Worm (Caenorhabditis elegans) whole organism, late embryonic: ENCODE measurements around the gene gba-4.

ENCODE experiments used
- C08G9.2 ChIP-seq: sonication (generic microtip); optimal IDR thresholded peaks from 2 replicates; lab custom pipeline; 2016; ENCODE audit warnings: mild to moderate bottlenecking, missing genetic modification characterization, moderate library complexity, missing compliant biosample characterization
- C38D4.7 ChIP-seq: fragments of 200-800 bp; sonication (Bioruptor generic); optimal IDR thresholded peaks from 2 replicates; lab custom pipeline; 2018; ENCODE audit warnings: mild to moderate bottlenecking, missing genetic modification characterization, moderate library complexity, missing compliant biosample characterization
- F13H6.1 ChIP-seq: sonication (generic microtip); optimal IDR thresholded peaks from 2 replicates; lab custom pipeline; 2016; ENCODE audit warnings: missing genetic modification characterization, missing compliant biosample characterization
- Y22D7AL.16 ChIP-seq: sonication (generic microtip); optimal IDR thresholded peaks from 2 replicates; lab custom pipeline; 2016; ENCODE audit warnings: missing genetic modification characterization, missing compliant biosample characterization
- ahr-1 ChIP-seq: sonication (generic microtip); optimal IDR thresholded peaks from 2 replicates; lab custom pipeline; 2016; ENCODE audit warnings: missing genetic modification characterization, missing compliant biosample characterization
- ama-1 ChIP-seq: fragments of 150-350 bp; optimal IDR thresholded peaks from 2 replicates; lab custom pipeline; 2014
- ceh-14 ChIP-seq: sonication (generic microtip); optimal IDR thresholded peaks from 2 replicates; lab custom pipeline; 2016; ENCODE audit warnings: missing genotype, missing genetic modification characterization, missing compliant biosample characterization
- ceh-19 ChIP-seq: fragments of 200-800 bp; sonication (Bioruptor generic); optimal IDR thresholded peaks from 2 replicates; lab custom pipeline; 2018; ENCODE audit warnings: mild to moderate bottlenecking, missing genetic modification characterization, missing compliant biosample characterization
- ceh-2 ChIP-seq: sonication (generic microtip); optimal IDR thresholded peaks from 2 replicates; lab custom pipeline; 2016; ENCODE audit warnings: missing genotype, missing genetic modification characterization, missing compliant biosample characterization
- ceh-22 ChIP-seq: sonication (generic microtip); optimal IDR thresholded peaks from 2 replicates; lab custom pipeline; 2017; ENCODE audit warnings: missing biosample characterization, missing genetic modification characterization
- ceh-24 ChIP-seq: sonication (generic microtip); optimal IDR thresholded peaks from 2 replicates; lab custom pipeline; 2016; ENCODE audit warnings: mild to moderate bottlenecking, missing genetic modification characterization, missing compliant biosample characterization
- ceh-30 ChIP-seq: fragments of 150-350 bp; optimal IDR thresholded peaks from 2 replicates; lab custom pipeline; 2014; ENCODE audit warnings: missing biosample characterization, missing genetic modification characterization
- ceh-34 ChIP-seq: sonication (generic microtip); optimal IDR thresholded peaks from 2 replicates; lab custom pipeline; 2016; ENCODE audit warnings: mild to moderate bottlenecking, missing genetic modification characterization, missing compliant biosample characterization
- ceh-45 ChIP-seq: fragments of 200-800 bp; sonication (Bioruptor generic); IDR thresholded peaks from 2 replicates; pipeline ENCODE4 v1.3.6; 2022; ENCODE audit warnings: missing genetic modification reagents, missing genetic modification characterization, missing compliant biosample characterization
- ceh-48 ChIP-seq: sonication (generic microtip); optimal IDR thresholded peaks from 2 replicates; lab custom pipeline; 2016; ENCODE audit warnings: missing genetic modification characterization, inconsistent platforms, missing compliant biosample characterization
- ceh-6 ChIP-seq: fragments of 200-800 bp; sonication (Bioruptor generic); optimal IDR thresholded peaks from 2 replicates; lab custom pipeline; 2018; ENCODE audit warnings: mild to moderate bottlenecking, missing genetic modification characterization, missing compliant biosample characterization
- ceh-9 ChIP-seq: sonication (generic microtip); optimal IDR thresholded peaks from 2 replicates; lab custom pipeline; 2016; ENCODE audit warnings: mild to moderate bottlenecking, missing genetic modification characterization, inconsistent platforms, missing compliant biosample characterization
- elt-2 ChIP-seq: sonication (generic microtip); optimal IDR thresholded peaks from 2 replicates; lab custom pipeline; 2016; ENCODE audit warnings: missing genetic modification reagents, missing genetic modification characterization, missing compliant biosample characterization
- elt-4 ChIP-seq: sonication (generic microtip); optimal IDR thresholded peaks from 2 replicates; lab custom pipeline; 2016; ENCODE audit warnings: missing genetic modification characterization, missing compliant biosample characterization
- ets-4 ChIP-seq: sonication (generic microtip); optimal IDR thresholded peaks from 2 replicates; lab custom pipeline; 2016; ENCODE audit warnings: missing genetic modification characterization, missing compliant biosample characterization
- eyg-1 ChIP-seq: sonication (generic microtip); optimal IDR thresholded peaks from 2 replicates; lab custom pipeline; 2016; ENCODE audit warnings: missing genotype, missing genetic modification characterization, missing compliant biosample characterization
- fax-1 ChIP-seq: sonication (generic microtip); optimal IDR thresholded peaks from 2 replicates; lab custom pipeline; 2016; ENCODE audit warnings: missing genotype, missing genetic modification characterization, missing compliant biosample characterization
- fkh-10 ChIP-seq: fragments of 150-350 bp; optimal IDR thresholded peaks from 2 replicates; lab custom pipeline; 2014; ENCODE audit warnings: missing biosample characterization, missing genetic modification reagents, missing genetic modification characterization
- gmeb-2 ChIP-seq: sonication (generic microtip); optimal IDR thresholded peaks from 2 replicates; lab custom pipeline; 2016; ENCODE audit warnings: missing genetic modification characterization, inconsistent platforms, missing compliant biosample characterization
- hlh-13 ChIP-seq: fragments of 200-800 bp; sonication (Bioruptor generic); optimal IDR thresholded peaks from 2 replicates; lab custom pipeline; 2018; ENCODE audit warnings: mild to moderate bottlenecking, missing genetic modification characterization, missing compliant biosample characterization
- hlh-15 ChIP-seq: sonication (generic microtip); optimal IDR thresholded peaks from 2 replicates; lab custom pipeline; 2016; ENCODE audit warnings: missing genetic modification characterization, missing compliant biosample characterization
- lim-6 ChIP-seq: sonication (generic microtip); optimal IDR thresholded peaks from 2 replicates; lab custom pipeline; 2016; ENCODE audit warnings: missing genetic modification characterization, missing compliant biosample characterization
- lin-11 ChIP-seq: fragments of 200-800 bp; sonication (Bioruptor generic); optimal IDR thresholded peaks from 2 replicates; lab custom pipeline; 2018; ENCODE audit warnings: mild to moderate bottlenecking, missing genetic modification characterization, missing compliant biosample characterization
- madf-2 ChIP-seq: sonication (generic microtip); optimal IDR thresholded peaks from 2 replicates; lab custom pipeline; 2017; ENCODE audit warnings: missing genetic modification characterization, missing compliant biosample characterization
- mec-3 ChIP-seq: sonication (generic microtip); optimal IDR thresholded peaks from 2 replicates; lab custom pipeline; 2016; ENCODE audit warnings: borderline replicate concordance, missing genetic modification characterization, missing compliant biosample characterization
- nhr-11 ChIP-seq: fragments of 150-350 bp; optimal IDR thresholded peaks from 2 replicates; lab custom pipeline; 2014; ENCODE audit warnings: missing biosample characterization, missing genetic modification characterization
- odd-2 ChIP-seq: sonication (generic microtip); optimal IDR thresholded peaks from 2 replicates; lab custom pipeline; 2017; ENCODE audit warnings: antibody characterized with exemption, mild to moderate bottlenecking, missing genetic modification characterization, missing compliant biosample characterization
- pat-9 ChIP-seq: fragments of 200-800 bp; sonication (Bioruptor generic); optimal IDR thresholded peaks from 2 replicates; lab custom pipeline; 2018; ENCODE audit warnings: mild to moderate bottlenecking, missing genetic modification characterization, moderate library complexity, missing compliant biosample characterization
- pax-1 ChIP-seq: fragments of 150-350 bp; optimal IDR thresholded peaks from 2 replicates; lab custom pipeline; 2014; ENCODE audit warnings: missing biosample characterization, missing genetic modification characterization
- pqm-1 ChIP-seq: sonication (generic microtip); optimal IDR thresholded peaks from 2 replicates; lab custom pipeline; 2016; ENCODE audit warnings: missing genetic modification characterization, missing compliant biosample characterization
- sdc-2 ChIP-seq: sonication (generic microtip); optimal IDR thresholded peaks from 2 replicates; lab custom pipeline; 2016; ENCODE audit warnings: missing genotype, missing genetic modification characterization, missing compliant biosample characterization
- sox-4 ChIP-seq: sonication (generic microtip); optimal IDR thresholded peaks from 2 replicates; lab custom pipeline; 2017; ENCODE audit warnings: mild to moderate bottlenecking, missing genetic modification characterization, inconsistent platforms, missing compliant biosample characterization
- syd-9 ChIP-seq: sonication (generic microtip); optimal IDR thresholded peaks from 2 replicates; lab custom pipeline; 2016; ENCODE audit warnings: mild to moderate bottlenecking, missing genetic modification characterization, moderate library complexity, missing compliant biosample characterization
- tbx-7 ChIP-seq: sonication (generic microtip); optimal IDR thresholded peaks from 2 replicates; lab custom pipeline; 2016; ENCODE audit warnings: missing genotype, missing genetic modification characterization, missing compliant biosample characterization
- ttx-3 ChIP-seq: sonication (generic microtip); optimal IDR thresholded peaks from 2 replicates; lab custom pipeline; 2016; ENCODE audit warnings: missing genetic modification reagents, missing genetic modification characterization, missing compliant biosample characterization
- unc-3 ChIP-seq, 2 experiments: fragments of 200-800 bp in 1 of 2; sonication (Bioruptor generic) in 1 of 2; sonication (generic microtip) in 1 of 2; conservative IDR thresholded peaks in 1 of 2; optimal IDR thresholded peaks in 1 of 2; 2 replicates each; pipeline versions ENCODE4 v1.3.6 to Lab custom; 2016 to 2022; ENCODE audit warnings: missing compliant biosample characterization in 2 of 2, missing genetic modification characterization in 2 of 2, missing genetic modification reagents in 1 of 2
- unc-42 ChIP-seq: sonication (generic microtip); optimal IDR thresholded peaks from 2 replicates; lab custom pipeline; 2016; ENCODE audit warnings: missing genotype, missing genetic modification characterization, missing compliant biosample characterization
- unc-86 ChIP-seq: sonication (generic microtip); optimal IDR thresholded peaks from 2 replicates; lab custom pipeline; 2016; ENCODE audit warnings: missing genetic modification characterization, missing compliant biosample characterization
- zip-5 ChIP-seq: sonication (generic microtip); optimal IDR thresholded peaks from 2 replicates; lab custom pipeline; 2016; ENCODE audit warnings: missing genetic modification characterization, missing compliant biosample characterization

gba-4 gene

ce11 chrIV:5353364-5353763 lies 2.7 kb upstream of the gba-4 start, which contains the start of gene Y4C6B.7:
Y4C6B.7 (minus strand) TSS chrIV:5353464.
- TF ChIP-seq ceh-24 (no peak), ceh-9 (no peak), mec-3 (tag; lab: Kevin White, UChicago) (no peak), ceh-22 (tag; lab: Kevin White, UChicago) (no peak), hlh-13 (no peak), pat-9 (no peak), ceh-6 (GFP tag; lab: Kevin White, UChicago) (no peak), madf-2 (tag; lab: Kevin White, UChicago) (no peak), elt-4 (tag; lab: Kevin White, UChicago) (no peak), ttx-3 (no peak), syd-9 (tag; lab: Kevin White, UChicago) (no peak), ahr-1 (tag; lab: Kevin White, UChicago) (no peak), eyg-1 (no peak)

ce11 chrIV:5344168-5344567 lies 6.5 kb downstream of the gba-4 start:
- no peak for TF ChIP-seq nhr-11 (tag; lab: Kevin White, UChicago)
- TF ChIP-seq pax-1: no peak

- TF ChIP-seq tbx-7 (tag; lab: Kevin White, UChicago) (no peak), gmeb-2 (tag; lab: Kevin White, UChicago) (no peak), pqm-1 (tag; lab: Kevin White, UChicago) (no peak), ceh-45 (GFP tag; lab: Robert Waterston, UW) (no peak), ceh-6 (GFP tag; lab: Kevin White, UChicago) (no peak), ceh-30 (no peak), hlh-13 (no peak), madf-2 (tag; lab: Kevin White, UChicago) (no peak), ceh-2 (no peak), eyg-1 (no peak), pax-1 (no peak), C38D4.7 (GFP tag; lab: Kevin White, UChicago) (no peak), elt-2 (tag; lab: Kevin White, UChicago) (no peak)
Observed at ce11 chrIV:5339255-5339654, 11.4 kb downstream of the gba-4 start, which contains the start of gene Y4C6B.2. Y4C6B.2 (plus strand) TSS chrIV:5339574.

ce11 chrIV:5337649-5338048 lies 13.0 kb downstream of the gba-4 start:
- TF ChIP-seq ceh-48 (tag; lab: Kevin White, UChicago): no peak
- no peak for TF ChIP-seq ceh-34 (tag; lab: Kevin White, UChicago)
- TF ChIP-seq madf-2 (tag; lab: Kevin White, UChicago): no peak
- no peak for TF ChIP-seq lim-6 (tag; lab: Kevin White, UChicago)
- TF ChIP-seq Y22D7AL.16: no peak
- TF ChIP-seq unc-3 (GFP tag; conservative IDR thresholded peaks at IDR 0.05; lab: Robert Waterston, UW): no peak
- TF ChIP-seq unc-3 (tag; optimal IDR thresholded peaks at IDR 0.05; lab: Kevin White, UChicago): no peak
- no peak for TF ChIP-seq ahr-1 (tag; lab: Kevin White, UChicago)
- TF ChIP-seq ama-1 (lab: Kevin White, UChicago): no peak
- no peak for TF ChIP-seq ceh-14 (tag; lab: Kevin White, UChicago)
- TF ChIP-seq ttx-3: no peak
- TF ChIP-seq F13H6.1 (tag; lab: Kevin White, UChicago): no peak
- TF ChIP-seq, all 69 proteins: peak for 0

ce11 chrIV:5334518-5334917 lies 16.2 kb downstream of the gba-4 start:
- TF ChIP-seq sdc-2: peak; percentile 16
- TF ChIP-seq unc-3 (GFP tag; conservative IDR thresholded peaks at IDR 0.05; lab: Robert Waterston, UW): 0 out of 2 replicates have a peak, but pooled peaks have one; percentile 41
- no peak for TF ChIP-seq unc-3 (tag; optimal IDR thresholded peaks at IDR 0.05; lab: Kevin White, UChicago)
- TF ChIP-seq sox-4 (tag; lab: Kevin White, UChicago): peak; percentile 73
- TF ChIP-seq pax-1: no peak
- no peak for TF ChIP-seq hlh-15
- peak; percentile 60 for TF ChIP-seq fax-1 (tag; lab: Kevin White, UChicago)
- peak; percentile 3 for TF ChIP-seq pqm-1 (tag; lab: Kevin White, UChicago)
- peak; percentile 63 for TF ChIP-seq ceh-19 (GFP tag; lab: Kevin White, UChicago)
- no peak for TF ChIP-seq ets-4 (tag; lab: Kevin White, UChicago)
- peak; percentile 34 for TF ChIP-seq unc-86
- TF ChIP-seq zip-5 (tag; lab: Kevin White, UChicago): peak; percentile 0
- no peak for TF ChIP-seq odd-2
- peak; percentile 43 for TF ChIP-seq C08G9.2
- no peak for TF ChIP-seq eyg-1
- no peak for TF ChIP-seq ceh-30
- TF ChIP-seq ceh-6 (GFP tag; lab: Kevin White, UChicago): no peak
- TF ChIP-seq lim-6 (tag; lab: Kevin White, UChicago): no peak
- TF ChIP-seq ceh-14 (tag; lab: Kevin White, UChicago): peak; percentile 57
- peak; percentile 61 for TF ChIP-seq lin-11
- peak; percentile 8 for TF ChIP-seq syd-9 (tag; lab: Kevin White, UChicago)
- peak; percentile 72 for TF ChIP-seq elt-2 (tag; lab: Kevin White, UChicago)
- TF ChIP-seq fkh-10 (GFP tag; lab: Kevin White, UChicago): no peak
- TF ChIP-seq unc-42 (tag; lab: Kevin White, UChicago): no peak
- no peak for TF ChIP-seq C38D4.7 (GFP tag; lab: Kevin White, UChicago)
